Fruit fly (Drosophila melanogaster) whole organism, embryonic: ENCODE measurements around the gene CG42716.
A peak's percentile ranks its signal among the peaks of the same experiment; 100 is the strongest.

Experiments used
- CG11093 ChIP-seq: fragments of 200-800 bp; sonication (Bioruptor generic); IDR thresholded peaks from 3 replicates; pipeline ENCODE4 v1.3.6; 2022; ENCODE audit warnings: missing biosample characterization, missing genetic modification characterization
- CG11247 ChIP-seq: fragments of 200-800 bp; sonication (Bioruptor generic); IDR thresholded peaks from 2 replicates; pipeline ENCODE4 v1.3.6; 2022; ENCODE audit warnings: missing biosample characterization, missing genetic modification characterization
- CG11560 ChIP-seq: fragments of 200-800 bp; sonication (Bioruptor generic); IDR thresholded peaks from 3 replicates; pipeline ENCODE4 v1.3.6; 2022; ENCODE audit warnings: missing biosample characterization, missing genetic modification characterization
- CG11695 ChIP-seq: fragments of 200-800 bp; sonication (Bioruptor generic); IDR thresholded peaks from 3 replicates; pipeline ENCODE4 v1.3.6; 2022; ENCODE audit warnings: missing biosample characterization, missing genetic modification characterization
- CG12071 ChIP-seq: fragments of 200-800 bp; sonication (Bioruptor generic); optimal IDR thresholded peaks from 3 replicates; lab custom pipeline; 2018; ENCODE audit warnings: missing biosample characterization, mild to moderate bottlenecking, missing genetic modification characterization
- CG12744 ChIP-seq: fragments of 200-800 bp; sonication (Bioruptor generic); optimal IDR thresholded peaks from 2 replicates; lab custom pipeline; 2016; ENCODE audit warnings: missing biosample characterization, missing genetic modification characterization
- CG13296 ChIP-seq: fragments of 200-800 bp; sonication (Bioruptor generic); optimal IDR thresholded peaks from 3 replicates; lab custom pipeline; 2018; ENCODE audit warnings: missing biosample characterization, mild to moderate bottlenecking, missing genetic modification characterization
- CG15011 ChIP-seq: fragments of 200-800 bp; sonication (Bioruptor generic); optimal IDR thresholded peaks from 3 replicates; lab custom pipeline; 2018; ENCODE audit warnings: missing biosample characterization, mild to moderate bottlenecking, missing genetic modification characterization
- CG17186 ChIP-seq: fragments of 200-800 bp; sonication (Bioruptor generic); optimal IDR thresholded peaks from 3 replicates; lab custom pipeline; 2017; ENCODE audit warnings: missing biosample characterization, missing genetic modification reagents, missing genetic modification characterization
- CG32767 ChIP-seq: fragments of 200-800 bp; sonication (Bioruptor generic); IDR thresholded peaks from 2 replicates; pipeline ENCODE4 v1.3.6; 2022; ENCODE audit warnings: missing biosample characterization, missing genetic modification characterization
- CG33557 ChIP-seq: fragments of 200-800 bp; sonication (Bioruptor generic); optimal IDR thresholded peaks from 2 replicates; lab custom pipeline; 2019; ENCODE audit warnings: missing biosample characterization, mild to moderate bottlenecking, missing genetic modification characterization, moderate library complexity
- CG34224 ChIP-seq: fragments of 200-800 bp; sonication (Bioruptor generic); IDR thresholded peaks from 3 replicates; pipeline ENCODE4 v1.3.6; 2022; ENCODE audit warnings: missing biosample characterization, missing genetic modification characterization; ENCODE audit not compliant: partially characterized antibody
- CG4282 ChIP-seq: fragments of 200-800 bp; sonication (Bioruptor generic); optimal IDR thresholded peaks from 2 replicates; lab custom pipeline; 2016; ENCODE audit warnings: missing biosample characterization, missing genetic modification characterization
- CG4360 ChIP-seq: fragments of 200-800 bp; sonication (Bioruptor generic); IDR thresholded peaks from 2 replicates; pipeline ENCODE4 v1.3.6; 2022; ENCODE audit warnings: missing biosample characterization, missing genetic modification characterization
- CG43689 ChIP-seq: fragments of 200-800 bp; sonication (Bioruptor generic); IDR thresholded peaks from 2 replicates; pipeline ENCODE4 v1.3.6; 2022; ENCODE audit warnings: missing biosample characterization, missing genetic modification characterization
- CG6254 ChIP-seq: fragments of 200-800 bp; sonication (Bioruptor generic); optimal IDR thresholded peaks from 3 replicates; lab custom pipeline; 2017; ENCODE audit warnings: mild to moderate bottlenecking, missing biosample characterization, missing genetic modification reagents, missing genetic modification characterization
- CG7372 ChIP-seq: fragments of 200-800 bp; sonication (Bioruptor generic); IDR thresholded peaks from 2 replicates; pipeline ENCODE4 v1.3.6; 2022; ENCODE audit warnings: missing biosample characterization, missing genetic modification characterization
- CG8290 ChIP-seq, 3 experiments: fragments of 200-800 bp; sonication (Bioruptor generic); optimal IDR thresholded peaks; 2 replicates each; lab custom pipeline; 2016 to 2019; ENCODE audit warnings: missing biosample characterization in 3 of 3, missing genetic modification characterization in 3 of 3, mild to moderate bottlenecking in 2 of 3, moderate library complexity in 1 of 3
- CG8765 ChIP-seq: fragments of 200-800 bp; sonication (Bioruptor generic); IDR thresholded peaks from 2 replicates; pipeline ENCODE4 v1.3.6; 2022; ENCODE audit warnings: missing biosample characterization, missing genetic modification characterization
- CG9727 ChIP-seq: fragments of 200-800 bp; sonication (Bioruptor generic); optimal IDR thresholded peaks from 3 replicates; lab custom pipeline; 2017; ENCODE audit warnings: missing biosample characterization, mild to moderate bottlenecking, missing genetic modification characterization
- CG9817 ChIP-seq: fragments of 200-800 bp; sonication (Bioruptor generic); optimal IDR thresholded peaks from 2 replicates; lab custom pipeline; 2018; ENCODE audit warnings: missing biosample characterization, mild to moderate bottlenecking, missing genetic modification characterization, moderate library complexity
- CG9876 ChIP-seq: fragments of 200-800 bp; sonication (Bioruptor generic); optimal IDR thresholded peaks from 2 replicates; lab custom pipeline; 2016; ENCODE audit warnings: missing biosample characterization, missing genetic modification characterization
- D ChIP-seq, 2 experiments: fragments of 200-800 bp in 1 of 2; fragments of >200 bp in 1 of 2; sonication (Bioruptor generic) in 1 of 2; optimal IDR thresholded peaks; 2 replicates in 1 of 2; 3 replicates in 1 of 2; lab custom pipeline; 2017; ENCODE audit warnings: mild to moderate bottlenecking in 1 of 2, missing biosample characterization in 1 of 2, missing genetic modification characterization in 1 of 2, missing genetic modification reagents in 1 of 2
- Dek ChIP-seq: fragments of 200-800 bp; sonication (Bioruptor generic); optimal IDR thresholded peaks from 3 replicates; lab custom pipeline; 2019; ENCODE audit warnings: missing biosample characterization, mild to moderate bottlenecking, missing genetic modification characterization, moderate library complexity
- GATAe ChIP-seq: fragments of 200-800 bp; sonication (Bioruptor generic); conservative IDR thresholded peaks from 2 replicates; pipeline ENCODE4 v1.3.6; 2022; ENCODE audit warnings: missing biosample characterization, missing genetic modification characterization
- Hmr ChIP-seq: fragments of 200-800 bp; sonication (Bioruptor generic); optimal IDR thresholded peaks from 3 replicates; lab custom pipeline; 2017; ENCODE audit warnings: mild to moderate bottlenecking, missing biosample characterization, missing genetic modification reagents, missing genetic modification characterization
- Lhr ChIP-seq: fragments of 200-800 bp; sonication (Bioruptor generic); optimal IDR thresholded peaks from 3 replicates; lab custom pipeline; 2017; ENCODE audit warnings: mild to moderate bottlenecking, missing biosample characterization, missing genetic modification reagents, missing genetic modification characterization
- Ravus ChIP-seq: fragments of 200-800 bp; sonication (Bioruptor generic); IDR thresholded peaks from 2 replicates; pipeline ENCODE4 v1.3.6; 2022; ENCODE audit warnings: missing biosample characterization, missing genetic modification characterization
- Six4 ChIP-seq: fragments of 200-800 bp; sonication (Bioruptor generic); optimal IDR thresholded peaks from 2 replicates; lab custom pipeline; 2016; ENCODE audit warnings: missing biosample characterization, missing genetic modification characterization
- YL-1 ChIP-seq: fragments of 200-800 bp; sonication (Bioruptor generic); optimal IDR thresholded peaks from 3 replicates; lab custom pipeline; 2017; ENCODE audit warnings: missing biosample characterization, mild to moderate bottlenecking, missing genetic modification characterization
- ase ChIP-seq: fragments of 200-800 bp; sonication (Bioruptor generic); IDR thresholded peaks from 3 replicates; pipeline ENCODE4 v1.3.6; 2022; ENCODE audit warnings: missing biosample characterization, missing genetic modification characterization
- bcd ChIP-seq: fragments of 200-800 bp; sonication (Bioruptor generic); optimal IDR thresholded peaks from 2 replicates; lab custom pipeline; 2017; ENCODE audit warnings: missing biosample characterization, mild to moderate bottlenecking, missing genetic modification characterization
- cas ChIP-seq: fragments of 200-800 bp; sonication (Bioruptor generic); IDR thresholded peaks from 2 replicates; pipeline ENCODE4 v1.3.6; 2022; ENCODE audit warnings: missing biosample characterization, missing genetic modification characterization
- da ChIP-seq: fragments of 200-800 bp; sonication (Bioruptor generic); optimal IDR thresholded peaks from 2 replicates; lab custom pipeline; 2016; ENCODE audit warnings: missing biosample characterization, missing genetic modification characterization
- dmrt99B ChIP-seq: fragments of 200-800 bp; sonication (Bioruptor generic); optimal IDR thresholded peaks from 2 replicates; lab custom pipeline; 2018; ENCODE audit warnings: missing biosample characterization, mild to moderate bottlenecking, missing genetic modification characterization, moderate library complexity
- exex ChIP-seq: fragments of 200-800 bp; sonication (Bioruptor generic); optimal IDR thresholded peaks from 4 replicates; lab custom pipeline; 2018; ENCODE audit warnings: missing biosample characterization, mild to moderate bottlenecking, missing genetic modification characterization, moderate library complexity
- ftz-f1 ChIP-seq: fragments of 200-800 bp; sonication (Bioruptor generic); optimal IDR thresholded peaks from 2 replicates; lab custom pipeline; 2016; ENCODE audit warnings: missing biosample characterization, missing genetic modification characterization
- gem ChIP-seq: fragments of 200-800 bp; sonication (Bioruptor generic); optimal IDR thresholded peaks from 2 replicates; lab custom pipeline; 2019; ENCODE audit warnings: missing biosample characterization, mild to moderate bottlenecking, missing genetic modification characterization, moderate library complexity
- gfzf ChIP-seq: fragments of 200-800 bp; sonication (Bioruptor generic); optimal IDR thresholded peaks from 2 replicates; lab custom pipeline; 2016; ENCODE audit warnings: missing biosample characterization, mild to moderate bottlenecking, missing genetic modification characterization, moderate library complexity
- grn ChIP-seq: fragments of 200-800 bp; sonication (Bioruptor generic); optimal IDR thresholded peaks from 3 replicates; lab custom pipeline; 2017; ENCODE audit warnings: missing biosample characterization, missing genetic modification characterization
- lola ChIP-seq, 3 experiments: fragments of >200 bp in 2 of 3; fragments of 200-800 bp in 1 of 3; sonication (Bioruptor generic) in 1 of 3; optimal IDR thresholded peaks; 2 replicates each; lab custom pipeline; 2017 to 2019; ENCODE audit warnings: missing biosample characterization in 3 of 3, missing genetic modification characterization in 3 of 3, mild to moderate bottlenecking in 1 of 3, moderate library complexity in 1 of 3
- pros ChIP-seq: fragments of 200-800 bp; sonication (Bioruptor generic); optimal IDR thresholded peaks from 3 replicates; lab custom pipeline; 2019; ENCODE audit warnings: missing biosample characterization, mild to moderate bottlenecking, missing genetic modification characterization, moderate library complexity
- sens-2 ChIP-seq: fragments of 200-800 bp; sonication (Bioruptor generic); IDR thresholded peaks from 2 replicates; pipeline ENCODE4 v1.3.6; 2022; ENCODE audit warnings: missing biosample characterization, missing genetic modification characterization
- ssp ChIP-seq: fragments of 200-800 bp; sonication (Bioruptor generic); IDR thresholded peaks from 2 replicates; pipeline ENCODE4 v1.3.6; 2022; ENCODE audit warnings: missing biosample characterization, missing genetic modification characterization
- sug ChIP-seq: fragments of 200-800 bp; optimal IDR thresholded peaks from 2 replicates; lab custom pipeline; 2019; ENCODE audit warnings: missing biosample characterization, mild to moderate bottlenecking, missing genetic modification characterization, moderate library complexity
- trh ChIP-seq: fragments of 200-800 bp; sonication (Bioruptor generic); optimal IDR thresholded peaks from 2 replicates; lab custom pipeline; 2016; ENCODE audit warnings: missing biosample characterization, missing genetic modification characterization
- vfl ChIP-seq: fragments of 200-800 bp; sonication (Bioruptor generic); optimal IDR thresholded peaks from 2 replicates; lab custom pipeline; 2016; ENCODE audit warnings: missing biosample characterization, missing genetic modification characterization
- vvl ChIP-seq: fragments of 200-800 bp; sonication (Bioruptor generic); IDR thresholded peaks from 2 replicates; pipeline ENCODE4 v1.3.6; 2022; ENCODE audit warnings: missing biosample characterization, missing genetic modification characterization
- zen ChIP-seq: fragments of 200-800 bp; sonication (Bioruptor generic); optimal IDR thresholded peaks from 3 replicates; lab custom pipeline; 2018; ENCODE audit warnings: missing biosample characterization, mild to moderate bottlenecking, missing genetic modification characterization, moderate library complexity

CG42716 gene

dm6 chr3L:16001164-16001679, 32.4 kb upstream of the CG42716 start (continued):
- TF ChIP-seq da (GFP tag; lab: Kevin White, UChicago): peak; percentile 50
- no peak for TF ChIP-seq ftz-f1 (GFP tag; lab: Kevin White, UChicago)
- TF ChIP-seq D (optimal IDR thresholded peaks at IDR 0.05; lab: Kevin White, UChicago): no peak
- TF ChIP-seq D (GFP tag; optimal IDR thresholded peaks at IDR 0.05; lab: Kevin White, UChicago): peak; percentile 23
- TF ChIP-seq CG7372: peak; percentile 63
- TF ChIP-seq CG4360 (GFP tag; lab: Robert Waterston, UW): no peak
- TF ChIP-seq CG12071: peak; percentile 55
- TF ChIP-seq sug (tag; lab: Kevin White, UChicago): peak; percentile 86
- 0 out of 3 replicates have a peak, but pooled peaks have one; percentile 63 for TF ChIP-seq CG11093 (GFP tag; lab: Robert Waterston, UW)
- TF ChIP-seq CG9727 (GFP tag; lab: Kevin White, UChicago): peak; percentile 81
- TF ChIP-seq CG34224 (GFP tag; lab: Robert Waterston, UW): peak; percentile 47; the same call in 1 of the 3 replicates
- TF ChIP-seq sens-2 (GFP tag; lab: Robert Waterston, UW): no peak
- TF ChIP-seq pros: no peak
- peak; percentile 13 for TF ChIP-seq CG9876
- peak; percentile 8 for TF ChIP-seq CG15011 (GFP tag; lab: Kevin White, UChicago)
- 0 out of 2 replicates have a peak, but pooled peaks have one; percentile 27 for TF ChIP-seq ssp
- peak; percentile 91 for TF ChIP-seq Hmr (GFP tag; lab: Kevin White, UChicago)
- TF ChIP-seq vvl (GFP tag; lab: Robert Waterston, UW): no peak; the same call in 1 of the 2 replicates
- peak; percentile 84 for TF ChIP-seq bcd (GFP tag; lab: Kevin White, UChicago)
- TF ChIP-seq cas: no peak
- TF ChIP-seq CG9817 (tag; lab: Kevin White, UChicago): peak; percentile 89
- TF ChIP-seq vfl (GFP tag; lab: Kevin White, UChicago): peak; percentile 65
- peak; percentile 88 for TF ChIP-seq CG13296 (GFP tag; lab: Kevin White, UChicago)
- TF ChIP-seq CG33557: no peak
- TF ChIP-seq CG11695: peak; percentile 71; the same call in 2 of the 3 replicates
- TF ChIP-seq CG6254 (GFP tag; lab: Kevin White, UChicago): no peak
- TF ChIP-seq YL-1: peak; percentile 27
- TF ChIP-seq zen (tag; lab: Kevin White, UChicago): peak; percentile 27
- peak; percentile 79 for TF ChIP-seq dmrt99B (tag; lab: Kevin White, UChicago)
- TF ChIP-seq Dek: peak; percentile 88
- TF ChIP-seq CG11247 (GFP tag; lab: Robert Waterston, UW): peak; percentile 68
- TF ChIP-seq CG4282 (GFP tag; lab: Kevin White, UChicago): peak; percentile 51
- TF ChIP-seq grn: no peak
- TF ChIP-seq CG17186 (GFP tag; lab: Kevin White, UChicago): no peak
- no peak for TF ChIP-seq lola (GFP tag; optimal IDR thresholded peaks at IDR 0.05; lab: Kevin White, UChicago)
- TF ChIP-seq CG8290 (GFP tag; optimal IDR thresholded peaks at IDR 0.05; lab: Kevin White, UChicago): no peak
- TF ChIP-seq CG8290 (tag; optimal IDR thresholded peaks at IDR 0.05; lab: Kevin White, UChicago): peak in 1 of 2 experiments; percentile 71
- TF ChIP-seq CG43689: no peak
- TF ChIP-seq Ravus: no peak
- no peak for TF ChIP-seq ase
- no peak for TF ChIP-seq CG11560 (tag; lab: Robert Waterston, UW)
- TF ChIP-seq GATAe: peak; percentile 40; the same call in 1 of the 2 replicates
- no peak for TF ChIP-seq CG8765 (GFP tag; lab: Robert Waterston, UW)
- TF ChIP-seq trh (GFP tag; lab: Kevin White, UChicago): no peak
- TF ChIP-seq gfzf (GFP tag; lab: Kevin White, UChicago): no peak
- TF ChIP-seq Six4 (GFP tag; lab: Kevin White, UChicago): no peak
- peak; percentile 63 for TF ChIP-seq exex (tag; lab: Kevin White, UChicago)
- no peak for TF ChIP-seq Lhr (GFP tag; lab: Kevin White, UChicago)
- TF ChIP-seq CG32767 (GFP tag; lab: Robert Waterston, UW): peak; percentile 42; the same call in 1 of the 2 replicates
- TF ChIP-seq gem (tag; lab: Kevin White, UChicago): peak; percentile 88
- TF ChIP-seq CG12744 (GFP tag; lab: Kevin White, UChicago): peak; percentile 69
